Fruit fly (Drosophila melanogaster): ENCODE data around the gene CG7579.

DNA sequence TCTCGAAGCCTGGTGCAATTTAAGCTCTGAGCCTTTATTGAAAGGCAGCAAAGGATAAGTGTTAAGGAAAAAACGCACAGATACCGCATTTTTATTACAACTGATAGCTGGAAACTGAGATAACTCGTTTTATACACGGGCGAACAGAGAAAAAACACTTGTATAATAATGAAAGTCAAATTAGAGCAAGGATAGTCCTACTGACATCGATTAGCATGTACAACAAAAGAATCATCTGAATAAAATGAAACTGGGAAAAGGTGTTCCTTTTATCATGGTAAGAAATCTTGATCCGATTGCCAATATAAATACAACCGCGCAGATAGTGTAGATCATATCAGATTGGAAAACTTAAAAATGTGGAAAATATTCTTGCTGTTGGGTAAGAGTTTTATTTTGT is 22.3 kb downstream of the CG7579 start, which contains the start of the genes Eig71Ej and Eig71Ek:
- TF ChIP-seq Dll (optimal IDR thresholded peaks at IDR 0.05) (no peak), pan (optimal IDR thresholded peaks at IDR 0.05) (no peak)

Data from whole organism.